Worm (Caenorhabditis elegans): ENCODE results near the gene T28D6.4.
A peak's percentile ranks its signal among the peaks of the same experiment; 100 is the strongest.

Gene T28D6.4

ce11 chrIII:11355758-11356323 is 4.4 kb upstream of the T28D6.4 start:
- TF ChIP-seq mef-2 (tag; optimal IDR thresholded peaks at IDR 0.05) = no peak
- TF ChIP-seq ets-5 (GFP tag; IDR thresholded peaks at IDR 0.05) = no peak
- TF ChIP-seq lin-35 (GFP tag; optimal IDR thresholded peaks at IDR 0.05) = no peak
- TF ChIP-seq dpl-1 (GFP tag; optimal IDR thresholded peaks at IDR 0.05) = no peak
- TF ChIP-seq ceh-88 (GFP tag; IDR thresholded peaks at IDR 0.05) = no peak
- TF ChIP-seq pag-3 (tag; optimal IDR thresholded peaks at IDR 0.05; ENCODE audit: borderline replicate concordance, insufficient read depth) = peak; percentile 52
- peak; percentile 36 for TF ChIP-seq rnt-1 (tag; optimal IDR thresholded peaks at IDR 0.05)
- TF ChIP-seq efl-1 (optimal IDR thresholded peaks at IDR 0.05) = no peak
- peak in 1 of 2 experiments; percentile 92 for TF ChIP-seq efl-1 (GFP tag; optimal IDR thresholded peaks at IDR 0.05 in 1 of 2)
- no peak for TF ChIP-seq unc-98 (GFP tag; IDR thresholded peaks at IDR 0.05)
- TF ChIP-seq ama-1 (optimal IDR thresholded peaks at IDR 0.05) = no peak
- TF ChIP-seq lin-14 (GFP tag; optimal IDR thresholded peaks at IDR 0.05) = peak; percentile 53
- TF ChIP-seq blmp-1 (tag; optimal IDR thresholded peaks at IDR 0.05) = no peak
- TF ChIP-seq isw-1 (GFP tag; IDR thresholded peaks at IDR 0.05) = no peak
- TF ChIP-seq nhr-12 (tag; optimal IDR thresholded peaks at IDR 0.05) = no peak
- TF ChIP-seq ztf-11 (tag; optimal IDR thresholded peaks at IDR 0.05) = no peak
- TF ChIP-seq skn-1 (tag; optimal IDR thresholded peaks at IDR 0.05) = no peak
- no peak for TF ChIP-seq ces-1 (GFP tag; optimal IDR thresholded peaks at IDR 0.05)

DNA sequence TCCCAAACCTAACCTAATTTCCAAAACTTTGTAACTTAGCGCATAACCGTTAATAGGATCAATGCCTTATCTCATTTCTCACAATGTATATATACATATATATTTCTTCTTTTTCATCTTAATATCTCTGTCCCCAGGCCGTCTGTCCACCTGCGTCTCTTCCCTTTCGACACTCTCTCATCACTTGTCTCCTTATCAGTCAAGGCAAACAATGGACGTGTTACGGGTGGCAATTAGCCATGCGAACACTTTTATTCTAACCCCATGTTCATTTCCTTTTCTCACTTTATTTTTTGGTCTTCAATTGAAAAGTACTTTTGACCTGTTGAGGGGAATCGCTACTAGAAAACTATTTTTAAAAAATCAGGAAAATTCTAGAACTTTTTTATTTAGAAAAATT is 2.8 kb upstream of the T28D6.4 start:
- TF ChIP-seq irx-1 (tag; optimal IDR thresholded peaks at IDR 0.05) (no peak), C34B4.2 (tag; optimal IDR thresholded peaks at IDR 0.05) (no peak), grh-1 (GFP tag; IDR thresholded peaks at IDR 0.05) (no peak), sup-37 (GFP tag; optimal IDR thresholded peaks at IDR 0.05) (no peak), elt-3 (tag; optimal IDR thresholded peaks at IDR 0.05) (peak in 3 of 6 experiments; percentile 52 to 79 (median 64)), egl-27 (tag; optimal IDR thresholded peaks at IDR 0.05) (no peak), nhr-77 (tag; optimal IDR thresholded peaks at IDR 0.05) (no peak), efl-1 (optimal IDR thresholded peaks at IDR 0.05) (no peak), efl-1 (GFP tag; optimal IDR thresholded peaks at IDR 0.05 in 1 of 2) (peak in 1 of 2 experiments; percentile 47), tlp-1 (tag; optimal IDR thresholded peaks at IDR 0.05) (no peak), nhr-237 (tag; optimal IDR thresholded peaks at IDR 0.05) (no peak), ets-5 (GFP tag; IDR thresholded peaks at IDR 0.05) (no peak), unc-62 (GFP tag; optimal IDR thresholded peaks at IDR 0.05) (no peak), skn-1 (tag; optimal IDR thresholded peaks at IDR 0.05) (no peak), fos-1 (tag; optimal IDR thresholded peaks at IDR 0.05) (no peak), ceh-8 (GFP tag; optimal IDR thresholded peaks at IDR 0.05) (no peak), pqm-1 (tag; optimal IDR thresholded peaks at IDR 0.05) (no peak), mef-2 (tag; optimal IDR thresholded peaks at IDR 0.05) (no peak), lin-14 (GFP tag; optimal IDR thresholded peaks at IDR 0.05) (peak; percentile 52), unc-30 (tag; optimal IDR thresholded peaks at IDR 0.05) (no peak), ces-1 (GFP tag; optimal IDR thresholded peaks at IDR 0.05) (no peak), mep-1 (tag; optimal IDR thresholded peaks at IDR 0.05) (no peak), dsc-1 (tag; optimal IDR thresholded peaks at IDR 0.05) (no peak), xbp-1 (tag; optimal IDR thresholded peaks at IDR 0.05) (no peak), blmp-1 (tag; optimal IDR thresholded peaks at IDR 0.05) (peak; percentile 16), nhr-28 (tag; optimal IDR thresholded peaks at IDR 0.05) (no peak), ceh-82 (tag; optimal IDR thresholded peaks at IDR 0.05) (no peak), nhr-19 (GFP tag; conservative IDR thresholded peaks at IDR 0.05) (no peak), nhr-47 (tag; optimal IDR thresholded peaks at IDR 0.05) (no peak), snpc-4 (tag; optimal IDR thresholded peaks at IDR 0.05) (no peak), lin-15B (tag; optimal IDR thresholded peaks at IDR 0.05) (no peak), nhr-71 (tag; optimal IDR thresholded peaks at IDR 0.05) (no peak), aly-2 (tag; optimal IDR thresholded peaks at IDR 0.05) (no peak), C04F5.9 (tag; optimal IDR thresholded peaks at IDR 0.05) (no peak), egl-13 (tag; optimal IDR thresholded peaks at IDR 0.05) (no peak), C16A3.4 (tag; optimal IDR thresholded peaks at IDR 0.05) (no peak), nhr-76 (tag; optimal IDR thresholded peaks at IDR 0.05) (no peak), nhr-90 (tag; optimal IDR thresholded peaks at IDR 0.05; ENCODE audit: poor library complexity) (peak; percentile 22), rnt-1 (tag; optimal IDR thresholded peaks at IDR 0.05) (no peak), nhr-12 (tag; optimal IDR thresholded peaks at IDR 0.05) (no peak), pag-3 (tag; optimal IDR thresholded peaks at IDR 0.05; ENCODE audit: borderline replicate concordance, insufficient read depth) (no peak), ceh-88 (GFP tag; IDR thresholded peaks at IDR 0.05) (no peak), mab-9 (GFP tag; IDR thresholded peaks at IDR 0.05) (no peak), lir-3 (tag; optimal IDR thresholded peaks at IDR 0.05; ENCODE audit: poor library complexity) (no peak)

Measured in whole organism, L1 larva.